Worm (Caenorhabditis elegans): ENCODE measurements around the gene rhi-1.

Gene rhi-1

ce11 chrX:4508209-4508608 lies at the start of gene rhi-1:
rhi-1 (plus strand) TSS chrX:4508509.
- TF ChIP-seq nhr-28 (tag; optimal IDR thresholded peaks at IDR 0.05) (no peak), jun-1 (tag; optimal IDR thresholded peaks at IDR 0.05) (no peak), elt-2 (tag; optimal IDR thresholded peaks at IDR 0.05) (no peak), pha-4 (tag; optimal IDR thresholded peaks at IDR 0.05) (no peak)

ce11 chrX:4462390-4462789 lies 45.9 kb upstream of the rhi-1 start, which contains the start of gene atg-16.1:
atg-16.1 (minus strand) TSS chrX:4462465.
- TF ChIP-seq nfya-1 (tag; optimal IDR thresholded peaks at IDR 0.05; ENCODE audit: insufficient read depth): peak; percentile 59
- peak; percentile 62 for TF ChIP-seq lin-15B (tag; optimal IDR thresholded peaks at IDR 0.05)
- TF ChIP-seq ama-1 (optimal IDR thresholded peaks at IDR 0.05): no peak
- TF ChIP-seq nhr-25 (tag; optimal IDR thresholded peaks at IDR 0.05): peak; percentile 52
- TF ChIP-seq R02D3.7 (tag; optimal IDR thresholded peaks at IDR 0.05): no peak
- peak; percentile 7 for TF ChIP-seq pqm-1 (tag; optimal IDR thresholded peaks at IDR 0.05)
- no peak for TF ChIP-seq jun-1 (tag; optimal IDR thresholded peaks at IDR 0.05)
- peak; percentile 74 for TF ChIP-seq pha-4 (tag; optimal IDR thresholded peaks at IDR 0.05)
- TF ChIP-seq hmg-11 (tag; optimal IDR thresholded peaks at IDR 0.05): peak; percentile 27
- TF ChIP-seq snpc-4 (tag; optimal IDR thresholded peaks at IDR 0.05): peak; percentile 68
- peak; percentile 30 for TF ChIP-seq lin-39 (tag; optimal IDR thresholded peaks at IDR 0.05)
- no peak for TF ChIP-seq nhr-12 (tag; optimal IDR thresholded peaks at IDR 0.05)
- TF ChIP-seq nhr-23 (tag; optimal IDR thresholded peaks at IDR 0.05): peak; percentile 35

ce11 chrX:4464367-4464766 lies 43.9 kb upstream of the rhi-1 start:
- TF ChIP-seq nhr-23 (tag; optimal IDR thresholded peaks at IDR 0.05) (no peak), ztf-4 (tag; optimal IDR thresholded peaks at IDR 0.05) (no peak), zag-1 (tag; optimal IDR thresholded peaks at IDR 0.05) (no peak), nhr-11 (tag; optimal IDR thresholded peaks at IDR 0.05) (no peak), unc-39 (tag; optimal IDR thresholded peaks at IDR 0.05) (no peak), fos-1 (tag; optimal IDR thresholded peaks at IDR 0.05) (no peak), ZK546.5 (tag; optimal IDR thresholded peaks at IDR 0.05) (no peak), nhr-237 (tag; optimal IDR thresholded peaks at IDR 0.05) (no peak), lin-15B (tag; optimal IDR thresholded peaks at IDR 0.05) (no peak), elt-2 (tag; optimal IDR thresholded peaks at IDR 0.05) (no peak), eor-1 (tag; optimal IDR thresholded peaks at IDR 0.05) (no peak), nhr-43 (tag; optimal IDR thresholded peaks at IDR 0.05; ENCODE audit: poor library complexity, severe bottlenecking) (no peak), snpc-4 (tag; optimal IDR thresholded peaks at IDR 0.05) (no peak), ceh-28 (tag; optimal IDR thresholded peaks at IDR 0.05) (no peak), elt-1 (tag; optimal IDR thresholded peaks at IDR 0.05) (no peak), ceh-9 (tag; optimal IDR thresholded peaks at IDR 0.05) (no peak), hmg-11 (tag; optimal IDR thresholded peaks at IDR 0.05) (no peak), egl-27 (tag; optimal IDR thresholded peaks at IDR 0.05) (no peak)

ce11 chrX:4466218-4466617 lies 42.1 kb upstream of the rhi-1 start, which contains the start of gene nmur-3:
nmur-3 (plus strand) TSS chrX:4466518.
- no peak for TF ChIP-seq aly-2 (tag; optimal IDR thresholded peaks at IDR 0.05)
- TF ChIP-seq daf-12 (tag; optimal IDR thresholded peaks at IDR 0.05): no peak
- no peak for TF ChIP-seq zag-1 (tag; optimal IDR thresholded peaks at IDR 0.05)
- no peak for TF ChIP-seq elt-1 (tag; optimal IDR thresholded peaks at IDR 0.05)
- no peak for TF ChIP-seq ZK546.5 (tag; optimal IDR thresholded peaks at IDR 0.05)
- no peak for TF ChIP-seq ama-1 (optimal IDR thresholded peaks at IDR 0.05)
- TF ChIP-seq sea-2 (GFP tag; optimal IDR thresholded peaks at IDR 0.05): no peak
- no peak for TF ChIP-seq fos-1 (tag; optimal IDR thresholded peaks at IDR 0.05)
- no peak for TF ChIP-seq lin-39 (tag; optimal IDR thresholded peaks at IDR 0.05)
- TF ChIP-seq unc-62 (GFP tag; optimal IDR thresholded peaks at IDR 0.05): no peak
- no peak for TF ChIP-seq ceh-28 (tag; optimal IDR thresholded peaks at IDR 0.05)
- no peak for TF ChIP-seq skn-1 (tag; optimal IDR thresholded peaks at IDR 0.05)
- no peak for TF ChIP-seq snpc-4 (tag; optimal IDR thresholded peaks at IDR 0.05)
- no peak for TF ChIP-seq pqm-1 (tag; optimal IDR thresholded peaks at IDR 0.05)

- TF ChIP-seq tbx-2 (tag; optimal IDR thresholded peaks at IDR 0.05) (peak; percentile 42), pqm-1 (tag; optimal IDR thresholded peaks at IDR 0.05) (peak; percentile 69), lin-15B (tag; optimal IDR thresholded peaks at IDR 0.05) (peak; percentile 95), ceh-9 (tag; optimal IDR thresholded peaks at IDR 0.05) (no peak), lin-39 (tag; optimal IDR thresholded peaks at IDR 0.05) (peak; percentile 78), lsy-12 (tag; optimal IDR thresholded peaks at IDR 0.05) (peak; percentile 40), ztf-4 (tag; optimal IDR thresholded peaks at IDR 0.05) (peak; percentile 41), mml-1 (tag; optimal IDR thresholded peaks at IDR 0.05) (no peak), egl-27 (tag; optimal IDR thresholded peaks at IDR 0.05) (no peak), unc-62 (GFP tag; optimal IDR thresholded peaks at IDR 0.05) (no peak), sea-2 (GFP tag; optimal IDR thresholded peaks at IDR 0.05) (no peak), mdl-1 (tag; optimal IDR thresholded peaks at IDR 0.05) (no peak), nhr-67 (tag; optimal IDR thresholded peaks at IDR 0.05) (no peak), nhr-12 (tag; optimal IDR thresholded peaks at IDR 0.05) (no peak), nhr-23 (tag; optimal IDR thresholded peaks at IDR 0.05) (peak; percentile 92), R02D3.7 (tag; optimal IDR thresholded peaks at IDR 0.05) (peak; percentile 75), pha-4 (tag; optimal IDR thresholded peaks at IDR 0.05) (peak; percentile 98), nfya-1 (tag; optimal IDR thresholded peaks at IDR 0.05; ENCODE audit: insufficient read depth) (peak; percentile 93), nhr-28 (tag; optimal IDR thresholded peaks at IDR 0.05) (no peak), snpc-4 (tag; optimal IDR thresholded peaks at IDR 0.05) (peak; percentile 90), egl-5 (tag; optimal IDR thresholded peaks at IDR 0.05) (peak; percentile 77), ama-1 (optimal IDR thresholded peaks at IDR 0.05) (peak; percentile 36), fkh-10 (GFP tag; optimal IDR thresholded peaks at IDR 0.05) (peak; percentile 2), daf-12 (tag; optimal IDR thresholded peaks at IDR 0.05) (no peak), fkh-2 (tag; optimal IDR thresholded peaks at IDR 0.05) (no peak), elt-1 (tag; optimal IDR thresholded peaks at IDR 0.05) (peak; percentile 55), zag-1 (tag; optimal IDR thresholded peaks at IDR 0.05) (no peak), aly-2 (tag; optimal IDR thresholded peaks at IDR 0.05) (no peak)
Observed at ce11 chrX:4469297-4469816, 39.0 kb upstream of the rhi-1 start, which contains the start of gene asb-2. asb-2 (plus strand) TSS chrX:4469766.
